Worm (Caenorhabditis elegans): Measurements from ENCODE around the gene abf-4.
"Not testable (repeated sequence)": the region's sequence is repeated elsewhere in the genome, so short reads cannot be mapped to it uniquely, and the experiment has no call there.

DNA sequence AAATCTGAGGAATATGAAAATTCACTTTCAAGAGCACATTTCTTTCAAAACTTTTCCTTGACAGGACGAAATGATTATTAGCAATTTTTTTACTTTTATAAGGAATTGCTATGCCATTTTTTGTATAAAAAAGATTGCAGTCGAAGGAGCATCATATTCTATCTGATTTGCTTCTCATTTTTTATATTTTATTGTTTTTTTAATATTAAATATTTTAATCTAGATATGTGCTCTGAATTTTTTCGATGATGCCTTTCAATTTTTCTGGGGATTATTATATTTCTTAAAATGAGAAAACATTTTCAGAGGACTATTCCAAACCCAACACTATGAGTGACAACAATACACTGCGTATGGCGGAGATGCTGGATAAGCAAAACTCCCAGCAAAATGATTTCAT is 5.9 kb upstream of the abf-4 start, which contains the start of gene F26F2.13:
- TF ChIP-seq snpc-4 (tag; optimal IDR thresholded peaks at IDR 0.05); nhr-6 (tag; optimal IDR thresholded peaks at IDR 0.05); elt-3 (tag; optimal IDR thresholded peaks at IDR 0.05); nhr-77 (tag; optimal IDR thresholded peaks at IDR 0.05); ama-1 (optimal IDR thresholded peaks at IDR 0.05); egl-27 (tag; optimal IDR thresholded peaks at IDR 0.05); elt-1 (tag; optimal IDR thresholded peaks at IDR 0.05); nhr-25 (tag; optimal IDR thresholded peaks at IDR 0.05); ztf-11 (tag; optimal IDR thresholded peaks at IDR 0.05): not testable (repeated sequence)
